Worm (Caenorhabditis elegans) whole organism, young adult: ENCODE results near the gene scrm-5.

Source experiments
- B0019.2 ChIP-seq: fragments of 200-800 bp; sonication (Bioruptor generic); conservative IDR thresholded peaks from 2 replicates; pipeline ENCODE4 v1.3.6; 2022; ENCODE audit warnings: missing genetic modification reagents, missing genetic modification characterization, missing compliant biosample characterization
- B0035.1 ChIP-seq: sonication (generic microtip); optimal IDR thresholded peaks from 2 replicates; lab custom pipeline; 2016; ENCODE audit warnings: missing genetic modification characterization, mild to moderate bottlenecking, missing compliant biosample characterization, missing genotype, missing genetic modification reagents
- F22D6.2 ChIP-seq: sonication (generic microtip); optimal IDR thresholded peaks from 2 replicates; lab custom pipeline; 2016; ENCODE audit warnings: mild to moderate bottlenecking, missing genetic modification characterization, missing compliant biosample characterization
- F33H1.4 ChIP-seq: fragments of 200-800 bp; sonication (Bioruptor generic); IDR thresholded peaks from 2 replicates; pipeline ENCODE4 v1.3.6; 2022; ENCODE audit warnings: missing genetic modification reagents, missing genetic modification characterization, missing compliant biosample characterization
- F57A8.1 ChIP-seq: fragments of 200-800 bp; sonication (Bioruptor generic); optimal IDR thresholded peaks from 2 replicates; lab custom pipeline; 2018; ENCODE audit warnings: mild to moderate bottlenecking, missing genetic modification characterization, moderate library complexity, missing compliant biosample characterization
- F57C9.4 ChIP-seq: sonication (generic microtip); optimal IDR thresholded peaks from 2 replicates; lab custom pipeline; 2017; ENCODE audit warnings: mild to moderate bottlenecking, missing genetic modification characterization, missing compliant biosample characterization
- K11D2.4 ChIP-seq: fragments of 200-800 bp; sonication (Bioruptor generic); IDR thresholded peaks from 2 replicates; pipeline ENCODE4 v1.3.6; 2022; ENCODE audit warnings: missing genetic modification reagents, missing genetic modification characterization, missing compliant biosample characterization
- Y53F4B.3 ChIP-seq: fragments of 200-800 bp; sonication (Bioruptor generic); IDR thresholded peaks from 2 replicates; pipeline ENCODE4 v1.3.6; 2022; ENCODE audit warnings: missing genetic modification reagents, missing genetic modification characterization, missing compliant biosample characterization
- Y95B8A.8 ChIP-seq: fragments of 200-800 bp; sonication (Bioruptor generic); IDR thresholded peaks from 2 replicates; pipeline ENCODE4 v1.3.6; 2022; ENCODE audit warnings: missing genetic modification reagents, missing genetic modification characterization, missing compliant biosample characterization
- attf-3 ChIP-seq: fragments of 200-800 bp; sonication (Bioruptor generic); conservative IDR thresholded peaks from 2 replicates; pipeline ENCODE4 v1.3.6; 2022; ENCODE audit warnings: missing genetic modification reagents, missing genetic modification characterization, missing compliant biosample characterization
- attf-6 ChIP-seq: fragments of 200-800 bp; sonication (Bioruptor generic); IDR thresholded peaks from 2 replicates; pipeline ENCODE4 v1.3.6; 2022; ENCODE audit warnings: missing genetic modification reagents, missing genetic modification characterization, missing compliant biosample characterization
- bed-2 ChIP-seq: fragments of 200-800 bp; sonication (Bioruptor generic); IDR thresholded peaks from 2 replicates; pipeline ENCODE4 v1.3.6; 2022; ENCODE audit warnings: missing genetic modification reagents, missing genetic modification characterization, missing compliant biosample characterization
- ceh-27 ChIP-seq: fragments of 200-800 bp; sonication (Bioruptor generic); optimal IDR thresholded peaks from 2 replicates; lab custom pipeline; 2018; ENCODE audit warnings: mild to moderate bottlenecking, missing genetic modification characterization, moderate library complexity, missing compliant biosample characterization
- ceh-40 ChIP-seq: fragments of 200-800 bp; sonication (Bioruptor generic); IDR thresholded peaks from 2 replicates; pipeline ENCODE4 v1.3.6; 2022; ENCODE audit warnings: missing genetic modification characterization, missing compliant biosample characterization
- ets-4 ChIP-seq: fragments of 200-800 bp; sonication (Bioruptor generic); optimal IDR thresholded peaks from 2 replicates; lab custom pipeline; 2018; ENCODE audit warnings: mild to moderate bottlenecking, missing genetic modification characterization, missing compliant biosample characterization
- fkh-3 ChIP-seq: sonication (generic microtip); optimal IDR thresholded peaks from 2 replicates; lab custom pipeline; 2016; ENCODE audit warnings: mild to moderate bottlenecking, missing genetic modification characterization, missing compliant biosample characterization
- gei-17 ChIP-seq: fragments of 200-800 bp; sonication (Bioruptor generic); optimal IDR thresholded peaks from 2 replicates; lab custom pipeline; 2018; ENCODE audit warnings: mild to moderate bottlenecking, missing genetic modification characterization, missing compliant biosample characterization
- him-1 ChIP-seq: sonication (generic microtip); optimal IDR thresholded peaks from 2 replicates; lab custom pipeline; 2016; ENCODE audit warnings: missing genotype, missing genetic modification reagents, missing genetic modification characterization, missing compliant biosample characterization
- hlh-26 ChIP-seq: fragments of 200-800 bp; sonication (Bioruptor generic); conservative IDR thresholded peaks from 2 replicates; pipeline ENCODE4 v1.3.6; 2022; ENCODE audit warnings: missing genetic modification reagents, missing genetic modification characterization, missing compliant biosample characterization
- hmg-1.2 ChIP-seq: fragments of 200-800 bp; sonication (Bioruptor generic); IDR thresholded peaks from 2 replicates; pipeline ENCODE4 v1.3.6; 2022; ENCODE audit warnings: missing genetic modification reagents, missing genetic modification characterization, missing compliant biosample characterization
- hsf-1 ChIP-seq: fragments of 200-800 bp; sonication (Bioruptor generic); IDR thresholded peaks from 2 replicates; pipeline ENCODE4 v1.3.6; 2022; ENCODE audit warnings: missing genetic modification reagents, missing genetic modification characterization, missing compliant biosample characterization
- lag-1 ChIP-seq: fragments of 200-800 bp; sonication (Bioruptor generic); IDR thresholded peaks from 2 replicates; pipeline ENCODE4 v1.3.6; 2022; ENCODE audit warnings: missing genetic modification reagents, missing genetic modification characterization, missing compliant biosample characterization
- let-526 ChIP-seq: fragments of 200-800 bp; sonication (Bioruptor generic); IDR thresholded peaks from 2 replicates; pipeline ENCODE4 v1.3.6; 2022; ENCODE audit warnings: missing genetic modification reagents, missing genetic modification characterization, missing compliant biosample characterization
- let-607 ChIP-seq, 2 experiments: fragments of 200-800 bp in 1 of 2; sonication (Bioruptor generic) in 1 of 2; sonication (generic microtip) in 1 of 2; optimal IDR thresholded peaks; 2 replicates each; lab custom pipeline; 2016 to 2018; ENCODE audit warnings: mild to moderate bottlenecking in 2 of 2, missing compliant biosample characterization in 2 of 2, missing genetic modification characterization in 2 of 2, moderate library complexity in 2 of 2, missing genotype in 1 of 2
- lin-26 ChIP-seq: fragments of 200-800 bp; sonication (Bioruptor generic); IDR thresholded peaks from 2 replicates; pipeline ENCODE4 v1.3.6; 2022; ENCODE audit warnings: missing genetic modification reagents, missing genetic modification characterization, missing compliant biosample characterization
- lin-35 ChIP-seq, 3 experiments: fragments of 150-350 bp in 2 of 3; sonication (generic microtip) in 1 of 3; optimal IDR thresholded peaks; 2 replicates each; lab custom pipeline; 2014 to 2018; ENCODE audit warnings: missing biosample characterization in 3 of 3, missing genetic modification characterization in 3 of 3, missing genetic modification reagents in 3 of 3
- lin-40 ChIP-seq: sonication (generic microtip); optimal IDR thresholded peaks from 2 replicates; lab custom pipeline; 2016; ENCODE audit warnings: missing genetic modification characterization, mild to moderate bottlenecking, missing compliant biosample characterization, missing genotype, missing genetic modification reagents
- lin-54 ChIP-seq: fragments of 200-800 bp; sonication (Bioruptor generic); optimal IDR thresholded peaks from 2 replicates; lab custom pipeline; 2018; ENCODE audit warnings: mild to moderate bottlenecking, missing genetic modification characterization, missing compliant biosample characterization
- lir-1 ChIP-seq: fragments of 200-800 bp; sonication (Bioruptor generic); conservative IDR thresholded peaks from 2 replicates; pipeline ENCODE4 v1.3.6; 2022; ENCODE audit warnings: missing genetic modification reagents, missing genetic modification characterization, missing compliant biosample characterization
- lsy-27 ChIP-seq: sonication (generic microtip); optimal IDR thresholded peaks from 2 replicates; lab custom pipeline; 2017; ENCODE audit warnings: missing genetic modification characterization, mild to moderate bottlenecking, missing compliant biosample characterization, antibody characterized with exemption, missing genotype, borderline replicate concordance; ENCODE audit not compliant: insufficient read depth
- madf-3 ChIP-seq: fragments of 200-800 bp; sonication (Bioruptor generic); IDR thresholded peaks from 2 replicates; pipeline ENCODE4 v1.3.6; 2022; ENCODE audit warnings: missing genetic modification reagents, missing genetic modification characterization, missing compliant biosample characterization
- madf-6 ChIP-seq: fragments of 200-800 bp; sonication (Bioruptor generic); IDR thresholded peaks from 2 replicates; pipeline ENCODE4 v1.3.6; 2022; ENCODE audit warnings: missing genetic modification reagents, missing genetic modification characterization, missing compliant biosample characterization
- mcd-1 ChIP-seq: fragments of 200-800 bp; sonication (Bioruptor generic); IDR thresholded peaks from 2 replicates; pipeline ENCODE4 v1.3.6; 2022; ENCODE audit warnings: missing genetic modification reagents, missing genetic modification characterization, missing compliant biosample characterization
- nfya-1 ChIP-seq: sonication (generic microtip); optimal IDR thresholded peaks from 2 replicates; lab custom pipeline; 2017; ENCODE audit warnings: antibody characterized with exemption, missing compliant biosample characterization, missing genetic modification characterization, borderline replicate concordance; ENCODE audit not compliant: insufficient read depth
- nfya-2 ChIP-seq: fragments of 200-800 bp; sonication (Bioruptor generic); IDR thresholded peaks from 2 replicates; pipeline ENCODE4 v1.3.6; 2022; ENCODE audit warnings: missing genetic modification reagents, missing genetic modification characterization, missing compliant biosample characterization
- nhr-27 ChIP-seq: fragments of 200-800 bp; sonication (Bioruptor generic); optimal IDR thresholded peaks from 2 replicates; lab custom pipeline; 2018; ENCODE audit warnings: mild to moderate bottlenecking, missing genetic modification characterization, moderate library complexity, missing compliant biosample characterization
- nhr-90 ChIP-seq: sonication (generic microtip); optimal IDR thresholded peaks from 2 replicates; lab custom pipeline; 2016; ENCODE audit warnings: missing genotype, mild to moderate bottlenecking, missing genetic modification characterization, missing compliant biosample characterization
- pbrm-1 ChIP-seq: fragments of 200-800 bp; sonication (Bioruptor generic); IDR thresholded peaks from 2 replicates; pipeline ENCODE4 v1.3.6; 2022; ENCODE audit warnings: missing genetic modification reagents, missing genetic modification characterization, missing compliant biosample characterization
- rcor-1 ChIP-seq: fragments of 200-800 bp; sonication (Bioruptor generic); IDR thresholded peaks from 2 replicates; pipeline ENCODE4 v1.3.6; 2022; ENCODE audit warnings: missing genetic modification reagents, missing genetic modification characterization, missing compliant biosample characterization
- snpc-1.3 ChIP-seq: sonication (generic microtip); optimal IDR thresholded peaks from 2 replicates; lab custom pipeline; 2017; ENCODE audit warnings: missing genetic modification characterization, mild to moderate bottlenecking, missing compliant biosample characterization, antibody characterized with exemption, moderate library complexity, missing genotype, missing genetic modification reagents; ENCODE audit not compliant: insufficient read depth
- snpc-3.4 ChIP-seq: sonication (generic microtip); optimal IDR thresholded peaks from 2 replicates; lab custom pipeline; 2017; ENCODE audit warnings: missing genetic modification characterization, mild to moderate bottlenecking, missing compliant biosample characterization, antibody characterized with exemption, moderate library complexity, missing genotype, missing genetic modification reagents
- snpc-4 ChIP-seq, 5 experiments: fragments of 150-350 bp in 1 of 5; sonication (generic microtip) in 4 of 5; optimal IDR thresholded peaks; 2 replicates each; lab custom pipeline; 2014 to 2018; ENCODE audit warnings: missing genetic modification characterization in 5 of 5, missing biosample characterization in 3 of 5, antibody characterized with exemption in 2 of 5, mild to moderate bottlenecking in 2 of 5, missing compliant biosample characterization in 2 of 5, missing genotype in 2 of 5, moderate library complexity in 2 of 5, missing genetic modification reagents in 1 of 5
- unc-130 ChIP-seq: sonication (generic microtip); optimal IDR thresholded peaks from 2 replicates; lab custom pipeline; 2016; ENCODE audit warnings: missing genetic modification reagents, missing genetic modification characterization, missing compliant biosample characterization
- zim-3 ChIP-seq: sonication (generic microtip); optimal IDR thresholded peaks from 2 replicates; lab custom pipeline; 2017; ENCODE audit warnings: mild to moderate bottlenecking, missing genetic modification characterization, moderate library complexity, missing compliant biosample characterization
- ztf-18 ChIP-seq: sonication (generic microtip); optimal IDR thresholded peaks from 2 replicates; lab custom pipeline; 2016; ENCODE audit warnings: missing genotype, mild to moderate bottlenecking, missing genetic modification characterization, missing compliant biosample characterization

The scrm-5 gene

ce11 chrIV:4167296-4167695 lies 5.1 kb downstream of the scrm-5 start:
- TF ChIP-seq ceh-27 (GFP tag; lab: Kevin White, UChicago) (no peak), unc-130 (GFP tag; lab: Kevin White, UChicago) (no peak), snpc-1.3 (tag; lab: Kevin White, UChicago) (no peak), rcor-1 (GFP tag; lab: Robert Waterston, UW) (no peak), B0019.2 (GFP tag; lab: Robert Waterston, UW) (no peak), nhr-27 (tag; lab: Kevin White, UChicago) (no peak), lin-26 (no peak), attf-6 (no peak), nhr-90 (tag; lab: Kevin White, UChicago) (no peak), fkh-3 (no peak), madf-6 (GFP tag; lab: Robert Waterston, UW) (no peak), hmg-1.2 (GFP tag; lab: Robert Waterston, UW) (no peak), snpc-4 (GFP tag; optimal IDR thresholded peaks at IDR 0.05; lab: Kevin White, UChicago) (no peak), snpc-4 (tag; optimal IDR thresholded peaks at IDR 0.05; lab: Kevin White, UChicago) (no peak), zim-3 (tag; lab: Kevin White, UChicago) (no peak), B0035.1 (no peak), pbrm-1 (no peak), F57A8.1 (no peak)

ce11 chrIV:4171531-4172163 lies 9.4 kb downstream of the scrm-5 start, which contains the start of the genes K08D10.13 and rnp-2:
K08D10.13 (minus strand) TSS chrIV:4171581.
rnp-2 (plus strand) TSS chrIV:4172076.
- TF ChIP-seq Y53F4B.3 (GFP tag; lab: Robert Waterston, UW), result no peak
- no peak for TF ChIP-seq nfya-2
- no peak for TF ChIP-seq let-526 (GFP tag; lab: Robert Waterston, UW)
- 0 out of 2 replicates have a peak, but pooled peaks have one; percentile 42 for TF ChIP-seq attf-3 (GFP tag; lab: Robert Waterston, UW)
- TF ChIP-seq mcd-1 (GFP tag; lab: Robert Waterston, UW), result peak; percentile 89
- TF ChIP-seq snpc-4 (GFP tag; optimal IDR thresholded peaks at IDR 0.05; lab: Kevin White, UChicago), result no peak
- peak in 1 of 4 experiments; percentile 3 for TF ChIP-seq snpc-4 (tag; optimal IDR thresholded peaks at IDR 0.05; lab: Kevin White, UChicago)
- TF ChIP-seq lin-35 (GFP tag; optimal IDR thresholded peaks at IDR 0.05; lab: Kevin White, UChicago), result peak in 1 of 3 experiments; percentile 28
- no peak for TF ChIP-seq snpc-3.4 (tag; lab: Kevin White, UChicago)
- TF ChIP-seq hsf-1 (GFP tag; lab: Robert Waterston, UW), result no peak
- no peak for TF ChIP-seq F22D6.2 (tag; lab: Kevin White, UChicago)
- no peak for TF ChIP-seq lir-1 (GFP tag; lab: Robert Waterston, UW)
- TF ChIP-seq bed-2 (GFP tag; lab: Robert Waterston, UW), result 0 out of 2 replicates have a peak, but pooled peaks have one; percentile 32
- TF ChIP-seq lin-40 (tag; lab: Kevin White, UChicago), result no peak
- no peak for TF ChIP-seq lag-1 (GFP tag; lab: Robert Waterston, UW)
- no peak for TF ChIP-seq ztf-18 (tag; lab: Kevin White, UChicago)
- TF ChIP-seq K11D2.4 (GFP tag; lab: Robert Waterston, UW), result no peak
- no peak for TF ChIP-seq him-1 (tag; lab: Kevin White, UChicago)
- 0 out of 2 replicates have a peak, but pooled peaks have one; percentile 18 for TF ChIP-seq F33H1.4 (GFP tag; lab: Robert Waterston, UW)
- no peak for TF ChIP-seq lsy-27 (tag; lab: Kevin White, UChicago)
- TF ChIP-seq madf-6 (GFP tag; lab: Robert Waterston, UW), result no peak
- no peak for TF ChIP-seq F57C9.4 (tag; lab: Kevin White, UChicago)
- TF ChIP-seq ceh-40 (GFP tag; lab: Robert Waterston, UW), result no peak
- no peak for TF ChIP-seq let-607 (tag; optimal IDR thresholded peaks at IDR 0.05; lab: Kevin White, UChicago)
- no peak for TF ChIP-seq hlh-26
- TF ChIP-seq Y95B8A.8, result no peak
- no peak for TF ChIP-seq madf-3 (GFP tag; lab: Robert Waterston, UW)
- no peak for TF ChIP-seq nfya-1 (tag; lab: Kevin White, UChicago)
- TF ChIP-seq ets-4 (GFP tag; lab: Kevin White, UChicago), result no peak
- no peak for TF ChIP-seq unc-130 (GFP tag; lab: Kevin White, UChicago)
- TF ChIP-seq gei-17, result no peak
- TF ChIP-seq lin-54 (GFP tag; lab: Kevin White, UChicago), result peak; percentile 47
